Worm (Caenorhabditis elegans) whole organism, L4/young adult: ENCODE results near the gene rom-2.

ENCODE experiments used
- W03F9.2 ChIP-seq: fragments of 150-350 bp; optimal IDR thresholded peaks from 2 replicates; lab custom pipeline; 2014; ENCODE audit warnings: missing biosample characterization, missing genetic modification characterization
- dao-5 ChIP-seq: sonication (generic microtip); optimal IDR thresholded peaks from 2 replicates; lab custom pipeline; 2016; ENCODE audit warnings: missing genotype, missing genetic modification characterization, moderate library complexity, missing compliant biosample characterization

ce11 chrIII:9568451-9568850 is 27.0 kb downstream of the rom-2 start, which contains the start of gene C48B4.13:
- no peak for TF ChIP-seq dao-5 (tag; lab: Kevin White, UChicago)
- TF ChIP-seq W03F9.2: no peak
